Fruit fly (Drosophila melanogaster) whole organism, embryonic: Measurements from ENCODE around the gene dgt1.
A peak's percentile ranks its signal among the peaks of the same experiment; 100 is the strongest.

Source experiments
- Antp ChIP-seq: fragments of 200-800 bp; sonication (Bioruptor generic); optimal IDR thresholded peaks from 3 replicates; lab custom pipeline; 2016; ENCODE audit warnings: missing biosample characterization, missing genetic modification characterization
- Atf3 ChIP-seq: fragments of 200-800 bp; sonication (Bioruptor generic); optimal IDR thresholded peaks from 3 replicates; lab custom pipeline; 2016; ENCODE audit warnings: missing biosample characterization, missing genetic modification characterization
- Atf6 ChIP-seq: fragments of 200-800 bp; sonication (Bioruptor generic); IDR thresholded peaks from 2 replicates; pipeline ENCODE4 v1.3.6; 2022; ENCODE audit warnings: missing biosample characterization, missing genetic modification characterization
- Bteb2 ChIP-seq: fragments of 200-800 bp; sonication (Bioruptor generic); optimal IDR thresholded peaks from 2 replicates; lab custom pipeline; 2016; ENCODE audit warnings: missing biosample characterization, missing genetic modification characterization
- CG10654 ChIP-seq: fragments of 200-800 bp; sonication (Bioruptor generic); optimal IDR thresholded peaks from 2 replicates; lab custom pipeline; 2016; ENCODE audit warnings: missing biosample characterization, missing genetic modification characterization
- CG10979 ChIP-seq: fragments of 200-800 bp; sonication (Bioruptor generic); optimal IDR thresholded peaks from 2 replicates; lab custom pipeline; 2018; ENCODE audit warnings: missing biosample characterization, mild to moderate bottlenecking, missing genetic modification characterization, moderate library complexity
- CG1529 ChIP-seq: fragments of 200-800 bp; sonication (Bioruptor generic); optimal IDR thresholded peaks from 3 replicates; lab custom pipeline; 2018; ENCODE audit warnings: missing biosample characterization, missing genetic modification characterization
- CG15696 ChIP-seq: fragments of 200-800 bp; sonication (Bioruptor generic); optimal IDR thresholded peaks from 2 replicates; lab custom pipeline; 2019; ENCODE audit warnings: missing biosample characterization, mild to moderate bottlenecking, missing genetic modification characterization, moderate library complexity
- CG17912 ChIP-seq: fragments of 200-800 bp; sonication (Bioruptor generic); optimal IDR thresholded peaks from 2 replicates; lab custom pipeline; 2018; ENCODE audit warnings: missing biosample characterization, mild to moderate bottlenecking, missing genetic modification characterization
- CG18599 ChIP-seq: fragments of 200-800 bp; sonication (Bioruptor generic); optimal IDR thresholded peaks from 3 replicates; lab custom pipeline; 2017; ENCODE audit warnings: missing biosample characterization, missing genetic modification characterization, mild to moderate bottlenecking, moderate library complexity, missing genetic modification reagents
- CG18764 ChIP-seq: fragments of 200-800 bp; sonication (Bioruptor generic); optimal IDR thresholded peaks from 3 replicates; lab custom pipeline; 2016; ENCODE audit warnings: missing biosample characterization, missing genetic modification characterization
- CG6175 ChIP-seq: fragments of 200-800 bp; sonication (Bioruptor generic); IDR thresholded peaks from 3 replicates; pipeline ENCODE4 v1.3.6; 2022; ENCODE audit warnings: missing biosample characterization, missing genetic modification characterization
- Chrac-16 ChIP-seq: fragments of 200-800 bp; sonication (Bioruptor generic); optimal IDR thresholded peaks from 3 replicates; lab custom pipeline; 2016; ENCODE audit warnings: missing biosample characterization, missing genetic modification characterization
- CrebB ChIP-seq: fragments of 200-800 bp; sonication (Bioruptor generic); optimal IDR thresholded peaks from 3 replicates; lab custom pipeline; 2018; ENCODE audit warnings: missing biosample characterization, mild to moderate bottlenecking, missing genetic modification characterization
- Doc2 ChIP-seq: fragments of 200-800 bp; sonication (Bioruptor generic); IDR thresholded peaks from 2 replicates; pipeline ENCODE4 v1.3.6; 2022; ENCODE audit warnings: missing biosample characterization, missing genetic modification characterization
- ERR ChIP-seq: fragments of 200-800 bp; sonication (Bioruptor generic); optimal IDR thresholded peaks from 2 replicates; lab custom pipeline; 2016; ENCODE audit warnings: missing biosample characterization, missing genetic modification characterization
- Ets97D ChIP-seq: fragments of 200-800 bp; sonication (Bioruptor generic); optimal IDR thresholded peaks from 3 replicates; lab custom pipeline; 2016; ENCODE audit warnings: missing biosample characterization, missing genetic modification characterization
- HmgD ChIP-seq: fragments of 200-800 bp; sonication (Bioruptor generic); optimal IDR thresholded peaks from 3 replicates; lab custom pipeline; 2016; ENCODE audit warnings: missing biosample characterization, missing genetic modification characterization
- Hmr ChIP-seq: fragments of 200-800 bp; sonication (Bioruptor generic); optimal IDR thresholded peaks from 3 replicates; lab custom pipeline; 2017; ENCODE audit warnings: mild to moderate bottlenecking, missing biosample characterization, missing genetic modification reagents, missing genetic modification characterization
- Hr51 ChIP-seq, 2 experiments: fragments of 200-800 bp; sonication (Bioruptor generic); optimal IDR thresholded peaks; 2 replicates in 1 of 2; 3 replicates in 1 of 2; lab custom pipeline; 2016 to 2018; ENCODE audit warnings: missing biosample characterization in 2 of 2, missing genetic modification characterization in 2 of 2, mild to moderate bottlenecking in 1 of 2, moderate library complexity in 1 of 2
- Jarid2 ChIP-seq: fragments of 200-800 bp; sonication (Bioruptor generic); optimal IDR thresholded peaks from 3 replicates; lab custom pipeline; 2017; ENCODE audit warnings: mild to moderate bottlenecking, missing biosample characterization, missing genetic modification reagents, missing genetic modification characterization
- Max ChIP-seq: fragments of 200-800 bp; sonication (Bioruptor generic); optimal IDR thresholded peaks from 2 replicates; lab custom pipeline; 2016; ENCODE audit warnings: missing biosample characterization, mild to moderate bottlenecking, missing genetic modification characterization
- PHDP ChIP-seq: fragments of 200-800 bp; sonication (Bioruptor generic); optimal IDR thresholded peaks from 3 replicates; lab custom pipeline; 2018; ENCODE audit warnings: missing biosample characterization, mild to moderate bottlenecking, missing genetic modification characterization, moderate library complexity
- Sry-δ ChIP-seq: fragments of 200-800 bp; sonication (Bioruptor generic); optimal IDR thresholded peaks from 2 replicates; lab custom pipeline; 2016; ENCODE audit warnings: missing biosample characterization, missing genetic modification characterization
- TFAM ChIP-seq: fragments of 200-800 bp; sonication (Bioruptor generic); optimal IDR thresholded peaks from 2 replicates; lab custom pipeline; 2017; ENCODE audit warnings: missing biosample characterization, missing genetic modification characterization, inconsistent platforms
- bbx ChIP-seq: fragments of 200-800 bp; sonication (Bioruptor generic); IDR thresholded peaks from 2 replicates; pipeline ENCODE4 v1.3.6; 2022; ENCODE audit warnings: missing biosample characterization, missing genetic modification characterization; ENCODE audit not compliant: partially characterized antibody
- chif ChIP-seq, 2 experiments: fragments of 200-800 bp; sonication (Bioruptor generic); optimal IDR thresholded peaks; 3 replicates each; lab custom pipeline; 2016; ENCODE audit warnings: missing biosample characterization in 2 of 2, missing genetic modification characterization in 2 of 2
- dan ChIP-seq: fragments of 200-800 bp; sonication (Bioruptor generic); IDR thresholded peaks from 2 replicates; pipeline ENCODE4 v1.3.6; 2022; ENCODE audit warnings: missing biosample characterization, missing genetic modification characterization
- dm ChIP-seq: fragments of 200-800 bp; sonication (Bioruptor generic); optimal IDR thresholded peaks from 3 replicates; lab custom pipeline; 2016; ENCODE audit warnings: missing biosample characterization, missing genetic modification characterization
- esg ChIP-seq: fragments of 200-800 bp; sonication (Bioruptor generic); conservative IDR thresholded peaks from 2 replicates; pipeline ENCODE4 v1.3.6; 2022; ENCODE audit warnings: missing biosample characterization, missing genetic modification characterization
- eve ChIP-seq, 2 experiments: fragments of >200 bp; optimal IDR thresholded peaks; 2 replicates each; lab custom pipeline; 2017; ENCODE audit warnings: missing biosample characterization in 2 of 2, missing genetic modification characterization in 2 of 2
- exex ChIP-seq: fragments of 200-800 bp; sonication (Bioruptor generic); optimal IDR thresholded peaks from 4 replicates; lab custom pipeline; 2018; ENCODE audit warnings: missing biosample characterization, mild to moderate bottlenecking, missing genetic modification characterization, moderate library complexity
- eyg ChIP-seq: fragments of 200-800 bp; sonication (Bioruptor generic); optimal IDR thresholded peaks from 3 replicates; lab custom pipeline; 2016; ENCODE audit warnings: missing biosample characterization, missing genetic modification characterization
- fd3F ChIP-seq: fragments of 200-800 bp; sonication (Bioruptor generic); optimal IDR thresholded peaks from 2 replicates; lab custom pipeline; 2018; ENCODE audit warnings: missing biosample characterization, mild to moderate bottlenecking, missing genetic modification characterization, moderate library complexity
- fd96Cb ChIP-seq: fragments of 200-800 bp; sonication (Bioruptor generic); optimal IDR thresholded peaks from 2 replicates; lab custom pipeline; 2018; ENCODE audit warnings: missing biosample characterization, mild to moderate bottlenecking, missing genetic modification characterization, moderate library complexity
- gsb-n ChIP-seq: fragments of 200-800 bp; sonication (Bioruptor generic); optimal IDR thresholded peaks from 3 replicates; lab custom pipeline; 2018; ENCODE audit warnings: missing biosample characterization, mild to moderate bottlenecking, missing genetic modification characterization
- jigr1 ChIP-seq: fragments of 200-800 bp; sonication (Bioruptor generic); IDR thresholded peaks from 3 replicates; pipeline ENCODE4 v1.3.6; 2022; ENCODE audit warnings: missing biosample characterization, missing genetic modification characterization
- jing ChIP-seq: fragments of 200-800 bp; sonication (Bioruptor generic); optimal IDR thresholded peaks from 2 replicates; lab custom pipeline; 2018; ENCODE audit warnings: missing biosample characterization, mild to moderate bottlenecking, missing genetic modification characterization
- lov ChIP-seq, 2 experiments: fragments of 200-800 bp in 1 of 2; fragments of >200 bp in 1 of 2; sonication (Bioruptor generic) in 1 of 2; IDR thresholded peaks in 1 of 2; optimal IDR thresholded peaks in 1 of 2; 2 replicates in 1 of 2; 3 replicates in 1 of 2; pipeline versions ENCODE4 v1.3.6 to Lab custom; 2017 to 2022; ENCODE audit warnings: missing biosample characterization in 1 of 2, missing genetic modification characterization in 1 of 2
- mam ChIP-seq: fragments of 200-800 bp; sonication (Bioruptor generic); optimal IDR thresholded peaks from 3 replicates; lab custom pipeline; 2016; ENCODE audit warnings: missing biosample characterization, missing genetic modification characterization
- mirr ChIP-seq: fragments of 200-800 bp; sonication (Bioruptor generic); optimal IDR thresholded peaks from 3 replicates; lab custom pipeline; 2018; ENCODE audit warnings: missing biosample characterization, mild to moderate bottlenecking, missing genetic modification characterization
- otp ChIP-seq: fragments of 200-800 bp; sonication (Bioruptor generic); IDR thresholded peaks from 3 replicates; pipeline ENCODE4, ENCODE4 v1.3.6; 2022; ENCODE audit warnings: missing biosample characterization, missing genetic modification characterization
- pnt ChIP-seq: fragments of 200-800 bp; sonication (Bioruptor generic); optimal IDR thresholded peaks from 3 replicates; lab custom pipeline; 2016; ENCODE audit warnings: missing biosample characterization, missing genetic modification characterization
- sc ChIP-seq, 3 experiments: fragments of >200 bp in 2 of 3; fragments of 200-800 bp in 1 of 3; sonication (Bioruptor generic) in 1 of 3; optimal IDR thresholded peaks; 2 replicates in 2 of 3; 3 replicates in 1 of 3; lab custom pipeline; 2017; ENCODE audit warnings: mild to moderate bottlenecking in 1 of 3, missing biosample characterization in 1 of 3, missing genetic modification characterization in 1 of 3, missing genetic modification reagents in 1 of 3
- seq ChIP-seq: fragments of 200-800 bp; sonication (Bioruptor generic); IDR thresholded peaks from 2 replicates; pipeline ENCODE4 v1.3.6; 2022; ENCODE audit warnings: missing biosample characterization, missing genetic modification characterization
- shn ChIP-seq: fragments of 200-800 bp; sonication (Bioruptor generic); optimal IDR thresholded peaks from 3 replicates; lab custom pipeline; 2016; ENCODE audit warnings: missing biosample characterization, missing genetic modification characterization
- so ChIP-seq: fragments of 200-800 bp; sonication (Bioruptor generic); IDR thresholded peaks from 3 replicates; pipeline ENCODE4 v1.3.6; 2022; ENCODE audit warnings: missing biosample characterization, missing genetic modification characterization
- ssp ChIP-seq: fragments of 200-800 bp; sonication (Bioruptor generic); IDR thresholded peaks from 2 replicates; pipeline ENCODE4 v1.3.6; 2022; ENCODE audit warnings: missing biosample characterization, missing genetic modification characterization
- unc-4 ChIP-seq: fragments of 200-800 bp; sonication (Bioruptor generic); IDR thresholded peaks from 2 replicates; pipeline ENCODE4 v1.3.6; 2022; ENCODE audit warnings: missing biosample characterization, missing genetic modification characterization; ENCODE audit not compliant: partially characterized antibody
- wdn ChIP-seq: fragments of 200-800 bp; sonication (Bioruptor generic); IDR thresholded peaks from 2 replicates; pipeline ENCODE4 v1.3.6; 2022; ENCODE audit warnings: missing biosample characterization, missing genetic modification characterization

Gene dgt1

dm6 chr3R:29841293-29841791, 15.9 kb downstream of the dgt1 start, which contains the start of gene Cad99C (continued):
- TF ChIP-seq sc (optimal IDR thresholded peaks at IDR 0.05; lab: Kevin White, UChicago) (no peak), sc (GFP tag; optimal IDR thresholded peaks at IDR 0.05; lab: Kevin White, UChicago) (no peak), so (GFP tag; lab: Robert Waterston, UW) (no peak), CG10979 (tag; lab: Kevin White, UChicago) (no peak), CG17912 (no peak), Bteb2 (GFP tag; lab: Kevin White, UChicago) (no peak), jigr1 (GFP tag; lab: Robert Waterston, UW) (no peak), dan (GFP tag; lab: Robert Waterston, UW) (no peak), ERR (GFP tag; lab: Kevin White, UChicago) (no peak), fd3F (GFP tag; lab: Kevin White, UChicago) (no peak), CG15696 (tag; lab: Kevin White, UChicago) (no peak), dm (GFP tag; lab: Kevin White, UChicago) (no peak), CG18764 (GFP tag; lab: Kevin White, UChicago) (no peak), CG18599 (GFP tag; lab: Kevin White, UChicago) (no peak), ssp (GFP tag; lab: Robert Waterston, UW) (no peak), mirr (GFP tag; lab: Kevin White, UChicago) (no peak), seq (GFP tag; lab: Robert Waterston, UW) (no peak; the same call in 1 of the 2 replicates), gsb-n (tag; lab: Kevin White, UChicago) (no peak), esg (GFP tag; lab: Robert Waterston, UW) (peak; percentile 38; the same call in 1 of the 2 replicates), bbx (GFP tag; lab: Robert Waterston, UW) (peak; percentile 57), Chrac-16 (GFP tag; lab: Kevin White, UChicago) (no peak), TFAM (GFP tag; lab: Kevin White, UChicago) (no peak), jing (no peak), wdn (GFP tag; lab: Robert Waterston, UW) (no peak), Ets97D (GFP tag; lab: Kevin White, UChicago) (no peak), mam (GFP tag; lab: Kevin White, UChicago) (no peak), Atf6 (GFP tag; lab: Robert Waterston, UW) (0 out of 2 replicates have a peak, but pooled peaks have one; percentile 29), Atf3 (GFP tag; lab: Kevin White, UChicago) (no peak), Max (GFP tag; lab: Kevin White, UChicago) (no peak), shn (GFP tag; lab: Kevin White, UChicago) (no peak), eve (GFP tag; optimal IDR thresholded peaks at IDR 0.05; lab: Kevin White, UChicago) (no peak), fd96Cb (tag; lab: Kevin White, UChicago) (no peak), Jarid2 (GFP tag; lab: Kevin White, UChicago) (peak; percentile 90), CG10654 (GFP tag; lab: Kevin White, UChicago) (no peak), exex (tag; lab: Kevin White, UChicago) (no peak), unc-4 (GFP tag; lab: Robert Waterston, UW) (peak; percentile 35; the same call in 1 of the 2 replicates), otp (GFP tag; lab: Robert Waterston, UW) (no peak), Hr51 (GFP tag; optimal IDR thresholded peaks at IDR 0.05; lab: Kevin White, UChicago) (no peak), pnt (GFP tag; lab: Kevin White, UChicago) (peak; percentile 1), eyg (no peak), lov (optimal IDR thresholded peaks at IDR 0.05; lab: Kevin White, UChicago) (no peak), lov (GFP tag; IDR thresholded peaks at IDR 0.05; lab: Robert Waterston, UW) (no peak), HmgD (GFP tag; lab: Kevin White, UChicago) (no peak), PHDP (no peak), CG1529 (GFP tag; lab: Kevin White, UChicago) (no peak), Doc2 (GFP tag; lab: Robert Waterston, UW) (no peak), chif (GFP tag; optimal IDR thresholded peaks at IDR 0.05; lab: Kevin White, UChicago) (no peak), Antp (GFP tag; lab: Kevin White, UChicago) (no peak), CrebB (tag; lab: Kevin White, UChicago) (no peak), Hmr (GFP tag; lab: Kevin White, UChicago) (no peak), CG6175 (GFP tag; lab: Robert Waterston, UW) (peak; percentile 86), Sry-δ (GFP tag; lab: Kevin White, UChicago) (no peak)
